Fruit fly (Drosophila melanogaster) whole organism, embryonic: Measurements from ENCODE around the gene CG42324.

ENCODE experiments used
- Ada2b ChIP-seq: fragments of 200-800 bp; sonication (Bioruptor generic); IDR thresholded peaks from 2 replicates; pipeline ENCODE4 v1.3.6; 2022; ENCODE audit warnings: missing biosample characterization, missing genetic modification characterization
- Asciz ChIP-seq: fragments of 200-800 bp; sonication (Bioruptor generic); optimal IDR thresholded peaks from 2 replicates; lab custom pipeline; 2017; ENCODE audit warnings: missing biosample characterization, mild to moderate bottlenecking, missing genetic modification characterization, missing genetic modification reagents
- CG10462 ChIP-seq: fragments of 200-800 bp; sonication (Bioruptor generic); optimal IDR thresholded peaks from 2 replicates; lab custom pipeline; 2016; ENCODE audit warnings: missing biosample characterization, missing genetic modification characterization
- CG14014 ChIP-seq: fragments of 200-800 bp; sonication (Bioruptor generic); IDR thresholded peaks from 2 replicates; pipeline ENCODE4 v1.3.6; 2022; ENCODE audit warnings: missing biosample characterization, missing genetic modification characterization
- CG14710 ChIP-seq: fragments of 200-800 bp; sonication (Bioruptor generic); optimal IDR thresholded peaks from 3 replicates; lab custom pipeline; 2019; ENCODE audit warnings: missing biosample characterization, mild to moderate bottlenecking, missing genetic modification characterization, moderate library complexity
- CG14860 ChIP-seq: fragments of 200-800 bp; sonication (Bioruptor generic); IDR thresholded peaks from 3 replicates; pipeline ENCODE4 v1.3.6; 2022; ENCODE audit warnings: missing biosample characterization, missing genetic modification characterization; ENCODE audit not compliant: partially characterized antibody
- CG15514 ChIP-seq: fragments of 200-800 bp; sonication (Bioruptor generic); optimal IDR thresholded peaks from 3 replicates; lab custom pipeline; 2017; ENCODE audit warnings: missing biosample characterization, missing genetic modification characterization, mild to moderate bottlenecking, moderate library complexity, missing genetic modification reagents
- CG16815 ChIP-seq: fragments of 200-800 bp; sonication (Bioruptor generic); optimal IDR thresholded peaks from 3 replicates; lab custom pipeline; 2017; ENCODE audit warnings: missing biosample characterization, mild to moderate bottlenecking, missing genetic modification characterization
- CG33213 ChIP-seq: fragments of 200-800 bp; sonication (Bioruptor generic); optimal IDR thresholded peaks from 3 replicates; lab custom pipeline; 2016; ENCODE audit warnings: missing biosample characterization, missing genetic modification characterization
- CG4360 ChIP-seq: fragments of 200-800 bp; sonication (Bioruptor generic); IDR thresholded peaks from 2 replicates; pipeline ENCODE4 v1.3.6; 2022; ENCODE audit warnings: missing biosample characterization, missing genetic modification characterization
- CG6272 ChIP-seq: fragments of 200-800 bp; sonication (Bioruptor generic); IDR thresholded peaks from 2 replicates; pipeline ENCODE4 v1.3.6; 2022; ENCODE audit warnings: missing biosample characterization, missing genetic modification characterization
- CG7357 ChIP-seq: fragments of 200-800 bp; sonication (Bioruptor generic); IDR thresholded peaks from 3 replicates; pipeline ENCODE4 v1.3.6; 2022; ENCODE audit warnings: missing biosample characterization, missing genetic modification characterization
- CG7928 ChIP-seq: fragments of 200-800 bp; sonication (Bioruptor generic); optimal IDR thresholded peaks from 2 replicates; lab custom pipeline; 2017; ENCODE audit warnings: missing biosample characterization, mild to moderate bottlenecking, missing genetic modification characterization
- CG7987 ChIP-seq: fragments of 200-800 bp; sonication (Bioruptor generic); optimal IDR thresholded peaks from 2 replicates; lab custom pipeline; 2018; ENCODE audit warnings: missing biosample characterization, mild to moderate bottlenecking, missing genetic modification characterization, moderate library complexity
- CG8478 ChIP-seq: fragments of >200 bp; optimal IDR thresholded peaks from 2 replicates; lab custom pipeline; 2018
- CTCF ChIP-seq: fragments of 200-800 bp; sonication (Bioruptor generic); optimal IDR thresholded peaks from 2 replicates; lab custom pipeline; 2017; ENCODE audit warnings: missing biosample characterization, mild to moderate bottlenecking, missing genetic modification characterization, moderate library complexity
- D19A ChIP-seq: fragments of 200-800 bp; optimal IDR thresholded peaks from 3 replicates; lab custom pipeline; 2019; ENCODE audit warnings: missing biosample characterization, mild to moderate bottlenecking, missing genetic modification characterization, moderate library complexity
- Dp ChIP-seq: fragments of 200-800 bp; sonication (Bioruptor generic); optimal IDR thresholded peaks from 2 replicates; lab custom pipeline; 2018; ENCODE audit warnings: missing biosample characterization, mild to moderate bottlenecking, missing genetic modification characterization, moderate library complexity
- Dref ChIP-seq: fragments of 200-800 bp; sonication (Bioruptor generic); IDR thresholded peaks from 2 replicates; pipeline ENCODE4 v1.3.6; 2022; ENCODE audit warnings: missing biosample characterization, missing genetic modification characterization
- Fer1 ChIP-seq: fragments of 200-800 bp; sonication (Bioruptor generic); optimal IDR thresholded peaks from 2 replicates; lab custom pipeline; 2017; ENCODE audit warnings: missing biosample characterization, mild to moderate bottlenecking, missing genetic modification characterization
- Gug ChIP-seq: fragments of 200-800 bp; sonication (Bioruptor generic); IDR thresholded peaks from 4 replicates; pipeline ENCODE4 v1.3.6; 2022; ENCODE audit warnings: missing biosample characterization, missing genetic modification characterization
- HLH54F ChIP-seq: fragments of 200-800 bp; sonication (Bioruptor generic); optimal IDR thresholded peaks from 3 replicates; lab custom pipeline; 2016; ENCODE audit warnings: missing biosample characterization, missing genetic modification characterization
- Hey ChIP-seq: fragments of 200-800 bp; sonication (Bioruptor generic); optimal IDR thresholded peaks from 3 replicates; lab custom pipeline; 2018; ENCODE audit warnings: missing biosample characterization, mild to moderate bottlenecking, missing genetic modification characterization
- Meics ChIP-seq: fragments of 200-800 bp; sonication (Bioruptor generic); optimal IDR thresholded peaks from 2 replicates; lab custom pipeline; 2017; ENCODE audit warnings: missing biosample characterization, mild to moderate bottlenecking, missing genetic modification characterization
- Nf-YB ChIP-seq: fragments of 200-800 bp; sonication (Bioruptor generic); optimal IDR thresholded peaks from 3 replicates; lab custom pipeline; 2019; ENCODE audit warnings: missing biosample characterization, mild to moderate bottlenecking, missing genetic modification characterization, moderate library complexity
- Nf-YC ChIP-seq: fragments of 200-800 bp; optimal IDR thresholded peaks from 3 replicates; lab custom pipeline; 2019; ENCODE audit warnings: missing biosample characterization, mild to moderate bottlenecking, missing genetic modification characterization, moderate library complexity
- Spps ChIP-seq: fragments of 200-800 bp; sonication (Bioruptor generic); optimal IDR thresholded peaks from 2 replicates; lab custom pipeline; 2018; ENCODE audit warnings: missing biosample characterization, mild to moderate bottlenecking, missing genetic modification characterization
- Sry-δ ChIP-seq: fragments of 200-800 bp; sonication (Bioruptor generic); optimal IDR thresholded peaks from 2 replicates; lab custom pipeline; 2016; ENCODE audit warnings: missing biosample characterization, missing genetic modification characterization
- al ChIP-seq: fragments of 200-800 bp; sonication (Bioruptor generic); IDR thresholded peaks from 2 replicates; pipeline ENCODE4 v1.3.6; 2022; ENCODE audit warnings: missing biosample characterization, missing genetic modification characterization
- ase ChIP-seq: fragments of 200-800 bp; sonication (Bioruptor generic); IDR thresholded peaks from 3 replicates; pipeline ENCODE4 v1.3.6; 2022; ENCODE audit warnings: missing biosample characterization, missing genetic modification characterization
- corto ChIP-seq: fragments of 200-800 bp; sonication (Bioruptor generic); optimal IDR thresholded peaks from 2 replicates; lab custom pipeline; 2016; ENCODE audit warnings: missing biosample characterization, mild to moderate bottlenecking, missing genetic modification characterization, moderate library complexity
- crol ChIP-seq: fragments of 200-800 bp; sonication (Bioruptor generic); IDR thresholded peaks from 2 replicates; pipeline ENCODE4 v1.3.6; 2022; ENCODE audit warnings: missing biosample characterization, missing genetic modification characterization
- danr ChIP-seq: fragments of 200-800 bp; sonication (Bioruptor generic); IDR thresholded peaks from 2 replicates; pipeline ENCODE4 v1.3.6; 2022; ENCODE audit warnings: missing biosample characterization, missing genetic modification characterization
- dimm ChIP-seq: fragments of 200-800 bp; sonication (Bioruptor generic); IDR thresholded peaks from 2 replicates; pipeline ENCODE4 v1.3.6; 2022; ENCODE audit warnings: missing biosample characterization, missing genetic modification characterization
- dm ChIP-seq: fragments of 200-800 bp; sonication (Bioruptor generic); optimal IDR thresholded peaks from 3 replicates; lab custom pipeline; 2016; ENCODE audit warnings: missing biosample characterization, missing genetic modification characterization
- ewg ChIP-seq: fragments of 200-800 bp; sonication (Bioruptor generic); optimal IDR thresholded peaks from 3 replicates; lab custom pipeline; 2017; ENCODE audit warnings: mild to moderate bottlenecking, missing biosample characterization, missing genetic modification reagents, missing genetic modification characterization
- h ChIP-seq: fragments of >200 bp; optimal IDR thresholded peaks from 2 replicates; lab custom pipeline; 2017
- ham ChIP-seq: fragments of 200-800 bp; sonication (Bioruptor generic); IDR thresholded peaks from 2 replicates; pipeline ENCODE4 v1.3.6; 2022; ENCODE audit warnings: missing biosample characterization, missing genetic modification characterization
- kah ChIP-seq: fragments of 200-800 bp; sonication (Bioruptor generic); optimal IDR thresholded peaks from 2 replicates; lab custom pipeline; 2018; ENCODE audit warnings: missing biosample characterization, mild to moderate bottlenecking, missing genetic modification characterization
- lola ChIP-seq, 3 experiments: fragments of >200 bp in 2 of 3; fragments of 200-800 bp in 1 of 3; sonication (Bioruptor generic) in 1 of 3; optimal IDR thresholded peaks; 2 replicates each; lab custom pipeline; 2017 to 2019; ENCODE audit warnings: missing biosample characterization in 3 of 3, missing genetic modification characterization in 3 of 3, mild to moderate bottlenecking in 1 of 3, moderate library complexity in 1 of 3
- luna ChIP-seq: fragments of 200-800 bp; sonication (Bioruptor generic); optimal IDR thresholded peaks from 2 replicates; lab custom pipeline; 2016; ENCODE audit warnings: missing biosample characterization, missing genetic modification characterization
- mirr ChIP-seq: fragments of 200-800 bp; sonication (Bioruptor generic); optimal IDR thresholded peaks from 3 replicates; lab custom pipeline; 2018; ENCODE audit warnings: missing biosample characterization, mild to moderate bottlenecking, missing genetic modification characterization
- otp ChIP-seq: fragments of 200-800 bp; sonication (Bioruptor generic); IDR thresholded peaks from 3 replicates; pipeline ENCODE4, ENCODE4 v1.3.6; 2022; ENCODE audit warnings: missing biosample characterization, missing genetic modification characterization
- pan ChIP-seq, 4 experiments: fragments of >200 bp in 3 of 4; fragments of 200-800 bp in 1 of 4; sonication (Bioruptor generic) in 1 of 4; optimal IDR thresholded peaks in 3 of 4; IDR thresholded peaks in 1 of 4; 2 replicates each; pipeline versions ENCODE4 v1.3.6 to Lab custom; 2017 to 2022; ENCODE audit warnings: missing biosample characterization in 2 of 4, missing genetic modification characterization in 2 of 4, mixed read lengths in 1 of 4
- pros ChIP-seq: fragments of 200-800 bp; sonication (Bioruptor generic); optimal IDR thresholded peaks from 3 replicates; lab custom pipeline; 2019; ENCODE audit warnings: missing biosample characterization, mild to moderate bottlenecking, missing genetic modification characterization, moderate library complexity
- psq ChIP-seq: fragments of 200-800 bp; sonication (Bioruptor generic); optimal IDR thresholded peaks from 2 replicates; lab custom pipeline; 2017; ENCODE audit warnings: missing biosample characterization, missing genetic modification characterization
- scrt ChIP-seq: fragments of 200-800 bp; sonication (Bioruptor generic); optimal IDR thresholded peaks from 2 replicates; lab custom pipeline; 2018; ENCODE audit warnings: missing biosample characterization, mild to moderate bottlenecking, missing genetic modification characterization, moderate library complexity
- slbo ChIP-seq: fragments of 200-800 bp; sonication (Bioruptor generic); IDR thresholded peaks from 2 replicates; pipeline ENCODE4 v1.3.6; 2022; ENCODE audit warnings: missing biosample characterization, missing genetic modification characterization
- tap ChIP-seq: fragments of 200-800 bp; optimal IDR thresholded peaks from 3 replicates; lab custom pipeline; 2019; ENCODE audit warnings: missing biosample characterization, mild to moderate bottlenecking, missing genetic modification characterization, moderate library complexity
- tup ChIP-seq: fragments of 200-800 bp; sonication (Bioruptor generic); optimal IDR thresholded peaks from 2 replicates; lab custom pipeline; 2016; ENCODE audit warnings: missing biosample characterization, mild to moderate bottlenecking, missing genetic modification characterization, moderate library complexity
- usp ChIP-seq: fragments of >200 bp; optimal IDR thresholded peaks from 2 replicates; lab custom pipeline; 2017; ENCODE audit warnings: missing biosample characterization, missing genetic modification characterization

Gene CG42324

DNA sequence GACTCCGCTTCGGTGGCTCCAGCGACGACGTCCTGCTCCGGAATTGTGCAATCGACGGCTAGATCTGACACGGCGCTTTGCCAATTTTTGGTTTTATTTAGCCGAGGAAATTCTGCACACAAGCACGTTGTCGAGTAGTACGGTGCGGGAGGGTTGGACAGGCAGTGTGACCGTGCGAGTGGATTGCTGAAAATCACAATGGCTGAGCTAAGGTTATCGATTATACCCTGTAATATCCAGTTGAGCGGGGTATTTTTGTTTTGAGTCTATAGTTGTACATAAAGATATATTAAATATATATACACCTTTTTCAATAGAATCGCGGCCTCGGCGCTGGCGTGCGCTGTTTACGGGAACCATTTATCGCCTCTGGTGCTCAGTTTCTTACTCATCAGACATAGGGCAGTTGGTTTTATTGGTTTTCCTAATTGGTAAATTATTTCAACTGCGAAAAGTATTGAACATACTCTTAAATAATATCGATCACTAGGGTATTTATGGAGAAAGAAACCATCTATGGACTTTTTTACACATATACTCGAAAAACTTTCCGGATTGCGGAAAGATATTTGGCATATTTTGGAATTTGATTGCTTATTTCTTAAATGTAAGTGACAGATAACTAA is 11.7 kb upstream of the CG42324 start, which contains the start of gene eIF5B (continued):
- TF ChIP-seq Spps (tag; lab: Kevin White, UChicago) (peak; percentile 21), Sry-δ (GFP tag; lab: Kevin White, UChicago) (peak; percentile 2), CG14860 (GFP tag; lab: Robert Waterston, UW) (no peak), Meics (peak; percentile 69), Gug (GFP tag; lab: Robert Waterston, UW) (peak; percentile 83), Hey (tag; lab: Kevin White, UChicago) (no peak), CTCF (GFP tag; lab: Kevin White, UChicago) (peak; percentile 21), pan (optimal IDR thresholded peaks at IDR 0.05; lab: Kevin White, UChicago) (peak in 1 of 2 experiments; percentile 49), pan (GFP tag; optimal IDR thresholded peaks at IDR 0.05 in 1 of 2, IDR thresholded peaks at IDR 0.05 in 1 of 2) (peak; percentile 62 to 84), ham (GFP tag; lab: Robert Waterston, UW) (0 out of 2 replicates have a peak, but pooled peaks have one; percentile 11), mirr (GFP tag; lab: Kevin White, UChicago) (peak; percentile 50), CG33213 (GFP tag; lab: Kevin White, UChicago) (no peak), CG7928 (peak; percentile 19), CG7357 (GFP tag; lab: Robert Waterston, UW) (peak; percentile 71), dm (GFP tag; lab: Kevin White, UChicago) (peak; percentile 73), D19A (tag; lab: Kevin White, UChicago) (peak; percentile 66), luna (GFP tag; lab: Kevin White, UChicago) (no peak), tup (GFP tag; lab: Kevin White, UChicago) (no peak), dimm (GFP tag; lab: Robert Waterston, UW) (peak; percentile 61), Fer1 (GFP tag; lab: Kevin White, UChicago) (peak; percentile 35), ewg (GFP tag; lab: Kevin White, UChicago) (peak; percentile 70), usp (GFP tag; lab: Kevin White, UChicago) (no peak), al (GFP tag; lab: Robert Waterston, UW) (peak; percentile 72), CG14014 (GFP tag; lab: Robert Waterston, UW) (peak; percentile 79), psq (GFP tag; lab: Kevin White, UChicago) (peak; percentile 60), CG10462 (GFP tag; lab: Kevin White, UChicago) (peak; percentile 64), slbo (GFP tag; lab: Robert Waterston, UW) (peak; percentile 91), CG16815 (GFP tag; lab: Kevin White, UChicago) (peak; percentile 82), CG7987 (GFP tag; lab: Kevin White, UChicago) (peak; percentile 3), CG6272 (GFP tag; lab: Robert Waterston, UW) (peak; percentile 82), Ada2b (GFP tag; lab: Robert Waterston, UW) (peak; percentile 80), h (lab: Kevin White, UChicago) (no peak), scrt (GFP tag; lab: Kevin White, UChicago) (peak; percentile 6), Dp (GFP tag; lab: Kevin White, UChicago) (no peak), HLH54F (GFP tag; lab: Kevin White, UChicago) (peak; percentile 61), Nf-YB (GFP tag; lab: Kevin White, UChicago) (peak; percentile 62), kah (GFP tag; lab: Kevin White, UChicago) (no peak), crol (GFP tag; lab: Robert Waterston, UW) (peak; percentile 92), CG15514 (GFP tag; lab: Kevin White, UChicago) (peak; percentile 57), otp (GFP tag; lab: Robert Waterston, UW) (peak; percentile 90), pros (GFP tag; lab: Kevin White, UChicago) (no peak), CG8478 (lab: Kevin White, UChicago) (no peak), ase (GFP tag; lab: Robert Waterston, UW) (peak; percentile 84), tap (tag; lab: Kevin White, UChicago) (peak; percentile 73), Dref (peak; percentile 66), CG4360 (GFP tag; lab: Robert Waterston, UW) (no peak), Asciz (GFP tag; lab: Kevin White, UChicago) (peak; percentile 60), lola (GFP tag; optimal IDR thresholded peaks at IDR 0.05; lab: Kevin White, UChicago) (peak in 1 of 3 experiments; percentile 82), CG14710 (tag; lab: Kevin White, UChicago) (peak; percentile 68), danr (GFP tag; lab: Robert Waterston, UW) (peak; percentile 60; the same call in 1 of the 2 replicates), Nf-YC (tag; lab: Kevin White, UChicago) (no peak), corto (GFP tag; lab: Kevin White, UChicago) (peak; percentile 6)
